Fruit fly (Drosophila melanogaster): Measurements from ENCODE around the gene Atu.

dm6 chr3R:5564775-5565190 lies 48.4 kb upstream of the Atu start, which contains the start of the genes CG14671 and CG12746:
- no peak for TF ChIP-seq CG6792 (GFP tag; optimal IDR thresholded peaks at IDR 0.05)
- no peak for TF ChIP-seq CG8632 (GFP tag; optimal IDR thresholded peaks at IDR 0.05)
- no peak for TF ChIP-seq salr (GFP tag; optimal IDR thresholded peaks at IDR 0.05)
- no peak for TF ChIP-seq fd59A (GFP tag; optimal IDR thresholded peaks at IDR 0.05)
- TF ChIP-seq CG6854 (GFP tag; optimal IDR thresholded peaks at IDR 0.05): no peak
- TF ChIP-seq dac (GFP tag; optimal IDR thresholded peaks at IDR 0.05): no peak
- TF ChIP-seq CG10631 (GFP tag; optimal IDR thresholded peaks at IDR 0.05): no peak
- TF ChIP-seq acj6 (GFP tag; optimal IDR thresholded peaks at IDR 0.05): no peak
- no peak for TF ChIP-seq CG31627 (GFP tag; optimal IDR thresholded peaks at IDR 0.05)
- TF ChIP-seq CG6808 (GFP tag; optimal IDR thresholded peaks at IDR 0.05): no peak
- no peak for TF ChIP-seq CG16779 (tag; optimal IDR thresholded peaks at IDR 0.05)
- no peak for TF ChIP-seq Ets96B (tag; optimal IDR thresholded peaks at IDR 0.05)
